Worm (Caenorhabditis elegans): ENCODE results near the gene sel-8.

- TF ChIP-seq ama-1 (optimal IDR thresholded peaks at IDR 0.05) (no peak), ama-1 (GFP tag; optimal IDR thresholded peaks at IDR 0.05) (no peak), efl-1 (GFP tag; optimal IDR thresholded peaks at IDR 0.05) (no peak), gei-17 (GFP tag; optimal IDR thresholded peaks at IDR 0.05) (no peak), egrh-3 (GFP tag; IDR thresholded peaks at IDR 0.05) (no peak), bed-1 (GFP tag; IDR thresholded peaks at IDR 0.05) (no peak), attf-3 (GFP tag; conservative IDR thresholded peaks at IDR 0.05) (no peak), lin-54 (GFP tag; optimal IDR thresholded peaks at IDR 0.05) (no peak)
Measured at ce11 chrIII:3649305-3649704, 22.4 kb upstream of the sel-8 start.

All from whole organism, young adult.